Worm (Caenorhabditis elegans) whole organism, L4 larva: ENCODE data around the gene F37A4.3.

Experiments
- F37D6.2 ChIP-seq: sonication (generic microtip); optimal IDR thresholded peaks from 2 replicates; lab custom pipeline; 2016; ENCODE audit warnings: mild to moderate bottlenecking, missing genetic modification characterization, missing compliant biosample characterization
- ZK337.2 ChIP-seq: fragments of 200-800 bp; sonication (Bioruptor generic); IDR thresholded peaks from 2 replicates; pipeline ENCODE4 v1.3.6; 2022; ENCODE audit warnings: missing genetic modification reagents, missing genetic modification characterization, missing compliant biosample characterization
- lir-3 ChIP-seq: sonication (generic microtip); optimal IDR thresholded peaks from 2 replicates; lab custom pipeline; 2016; ENCODE audit warnings: mild to moderate bottlenecking, missing genetic modification characterization, missing compliant biosample characterization
- nhr-237 ChIP-seq: sonication (generic microtip); optimal IDR thresholded peaks from 2 replicates; lab custom pipeline; 2017; ENCODE audit warnings: missing biosample characterization, missing genetic modification characterization
- nhr-25 ChIP-seq: sonication (generic microtip); optimal IDR thresholded peaks from 2 replicates; lab custom pipeline; 2017; ENCODE audit warnings: missing genetic modification characterization, mild to moderate bottlenecking, missing compliant biosample characterization, antibody characterized with exemption, moderate library complexity, borderline replicate concordance; ENCODE audit not compliant: insufficient read depth
- skn-1 ChIP-seq: fragments of 150-350 bp; optimal IDR thresholded peaks from 2 replicates; lab custom pipeline; 2014; ENCODE audit warnings: missing biosample characterization, missing genetic modification characterization

- TF ChIP-seq ZK337.2 = no peak
- no peak for TF ChIP-seq nhr-25 (tag; lab: Kevin White, UChicago)
- no peak for TF ChIP-seq skn-1 (tag; lab: Kevin White, UChicago)
- TF ChIP-seq F37D6.2 (tag; lab: Kevin White, UChicago) = peak; percentile 25
- TF ChIP-seq lir-3 = no peak
- TF ChIP-seq nhr-237 (tag; lab: Kevin White, UChicago) = no peak
Observed at ce11 chrIII:6695189-6695588, 23.2 kb upstream of the F37A4.3 start.
